Fruit fly (Drosophila melanogaster) whole organism, embryonic: ENCODE measurements around the gene CG43800.

Experiments
- ATbp ChIP-seq: fragments of 200-800 bp; sonication (Bioruptor generic); optimal IDR thresholded peaks from 2 replicates; lab custom pipeline; 2017; ENCODE audit warnings: missing biosample characterization, mild to moderate bottlenecking, missing genetic modification characterization, missing genetic modification reagents
- Awh ChIP-seq: fragments of 200-800 bp; sonication (Bioruptor generic); IDR thresholded peaks from 2 replicates; pipeline ENCODE4, ENCODE4 v1.3.6; 2022; ENCODE audit warnings: missing biosample characterization, missing genetic modification characterization
- CG1024 ChIP-seq: fragments of 200-800 bp; sonication (Bioruptor generic); IDR thresholded peaks from 2 replicates; pipeline ENCODE4 v1.3.6; 2022; ENCODE audit warnings: missing biosample characterization, missing genetic modification characterization
- CG10366 ChIP-seq: fragments of 200-800 bp; sonication (Bioruptor generic); IDR thresholded peaks from 2 replicates; pipeline ENCODE4 v1.3.6; 2022; ENCODE audit warnings: missing biosample characterization, missing genetic modification characterization
- CG10462 ChIP-seq: fragments of 200-800 bp; sonication (Bioruptor generic); optimal IDR thresholded peaks from 2 replicates; lab custom pipeline; 2016; ENCODE audit warnings: missing biosample characterization, missing genetic modification characterization
- CG10959 ChIP-seq: fragments of 200-800 bp; sonication (Bioruptor generic); IDR thresholded peaks from 2 replicates; pipeline ENCODE4 v1.3.6; 2022; ENCODE audit warnings: missing biosample characterization, missing genetic modification characterization
- CG11504 ChIP-seq: fragments of 200-800 bp; sonication (Bioruptor generic); optimal IDR thresholded peaks from 3 replicates; lab custom pipeline; 2019; ENCODE audit warnings: missing biosample characterization, mild to moderate bottlenecking, missing genetic modification characterization, moderate library complexity
- CG12744 ChIP-seq: fragments of 200-800 bp; sonication (Bioruptor generic); optimal IDR thresholded peaks from 2 replicates; lab custom pipeline; 2016; ENCODE audit warnings: missing biosample characterization, missing genetic modification characterization
- CG13894 ChIP-seq: fragments of 200-800 bp; sonication (Bioruptor generic); optimal IDR thresholded peaks from 3 replicates; lab custom pipeline; 2018; ENCODE audit warnings: missing biosample characterization, mild to moderate bottlenecking, missing genetic modification characterization, moderate library complexity
- CG14710 ChIP-seq: fragments of 200-800 bp; sonication (Bioruptor generic); optimal IDR thresholded peaks from 3 replicates; lab custom pipeline; 2019; ENCODE audit warnings: missing biosample characterization, mild to moderate bottlenecking, missing genetic modification characterization, moderate library complexity
- CG15601 ChIP-seq: fragments of 200-800 bp; sonication (Bioruptor generic); optimal IDR thresholded peaks from 3 replicates; lab custom pipeline; 2019; ENCODE audit warnings: missing biosample characterization, mild to moderate bottlenecking, missing genetic modification characterization, moderate library complexity
- CG1602 ChIP-seq: fragments of 200-800 bp; sonication (Bioruptor generic); optimal IDR thresholded peaks from 3 replicates; lab custom pipeline; 2016; ENCODE audit warnings: missing biosample characterization, missing genetic modification characterization
- CG17829 ChIP-seq: fragments of 200-800 bp; optimal IDR thresholded peaks from 2 replicates; lab custom pipeline; 2019; ENCODE audit warnings: missing biosample characterization, mild to moderate bottlenecking, missing genetic modification characterization, moderate library complexity
- CG18476 ChIP-seq: fragments of 200-800 bp; sonication (Bioruptor generic); optimal IDR thresholded peaks from 2 replicates; lab custom pipeline; 2016; ENCODE audit warnings: missing biosample characterization, mild to moderate bottlenecking, missing genetic modification characterization
- CG2199 ChIP-seq: fragments of 200-800 bp; sonication (Bioruptor generic); IDR thresholded peaks from 3 replicates; pipeline ENCODE4 v1.3.6; 2022; ENCODE audit warnings: missing biosample characterization, missing genetic modification characterization
- CG32532 ChIP-seq: fragments of 200-800 bp; sonication (Bioruptor generic); IDR thresholded peaks from 2 replicates; pipeline ENCODE4 v1.3.6; 2022; ENCODE audit warnings: missing biosample characterization, missing genetic modification characterization
- CG4820 ChIP-seq: fragments of 200-800 bp; sonication (Bioruptor generic); optimal IDR thresholded peaks from 3 replicates; lab custom pipeline; 2016; ENCODE audit warnings: missing biosample characterization, missing genetic modification characterization
- CG7372 ChIP-seq: fragments of 200-800 bp; sonication (Bioruptor generic); IDR thresholded peaks from 2 replicates; pipeline ENCODE4 v1.3.6; 2022; ENCODE audit warnings: missing biosample characterization, missing genetic modification characterization
- CG7556 ChIP-seq: fragments of 200-800 bp; sonication (Bioruptor generic); optimal IDR thresholded peaks from 2 replicates; lab custom pipeline; 2017; ENCODE audit warnings: missing biosample characterization, mild to moderate bottlenecking, missing genetic modification characterization
- Dek ChIP-seq: fragments of 200-800 bp; sonication (Bioruptor generic); optimal IDR thresholded peaks from 3 replicates; lab custom pipeline; 2019; ENCODE audit warnings: missing biosample characterization, mild to moderate bottlenecking, missing genetic modification characterization, moderate library complexity
- Dp ChIP-seq: fragments of 200-800 bp; sonication (Bioruptor generic); optimal IDR thresholded peaks from 2 replicates; lab custom pipeline; 2018; ENCODE audit warnings: missing biosample characterization, mild to moderate bottlenecking, missing genetic modification characterization, moderate library complexity
- Drgx ChIP-seq: fragments of 200-800 bp; sonication (Bioruptor generic); IDR thresholded peaks from 2 replicates; pipeline ENCODE4 v1.3.6; 2022; ENCODE audit warnings: missing biosample characterization, missing genetic modification characterization
- Gsc ChIP-seq: fragments of 200-800 bp; sonication (Bioruptor generic); IDR thresholded peaks from 2 replicates; pipeline ENCODE4 v1.3.6; 2022; ENCODE audit warnings: missing biosample characterization, missing genetic modification characterization
- HLH4C ChIP-seq: fragments of 200-800 bp; sonication (Bioruptor generic); IDR thresholded peaks from 3 replicates; pipeline ENCODE4 v1.3.6; 2022; ENCODE audit warnings: missing biosample characterization, missing genetic modification characterization; ENCODE audit not compliant: partially characterized antibody
- HmgD ChIP-seq: fragments of 200-800 bp; sonication (Bioruptor generic); optimal IDR thresholded peaks from 3 replicates; lab custom pipeline; 2016; ENCODE audit warnings: missing biosample characterization, missing genetic modification characterization
- Hr39 ChIP-seq: fragments of >200 bp; optimal IDR thresholded peaks from 2 replicates; lab custom pipeline; 2017
- Med ChIP-seq: fragments of 200-800 bp; sonication (Bioruptor generic); peaks from one replicate; lab custom pipeline; 2016; ENCODE audit warnings: missing biosample characterization, missing genetic modification characterization, mild to moderate bottlenecking, inconsistent platforms, moderate library complexity
- NFAT ChIP-seq: fragments of 200-800 bp; sonication (Bioruptor generic); IDR thresholded peaks from 2 replicates; pipeline ENCODE4 v1.3.6; 2022; ENCODE audit warnings: missing biosample characterization, missing genetic modification characterization
- Nf-YB ChIP-seq: fragments of 200-800 bp; sonication (Bioruptor generic); optimal IDR thresholded peaks from 3 replicates; lab custom pipeline; 2019; ENCODE audit warnings: missing biosample characterization, mild to moderate bottlenecking, missing genetic modification characterization, moderate library complexity
- Opbp ChIP-seq: fragments of 200-800 bp; sonication (Bioruptor generic); IDR thresholded peaks from 3 replicates; pipeline ENCODE4 v1.3.6; 2022; ENCODE audit warnings: missing biosample characterization, missing genetic modification characterization; ENCODE audit not compliant: partially characterized antibody
- Sin3A ChIP-seq: fragments of >200 bp; optimal IDR thresholded peaks from 2 replicates; lab custom pipeline; 2018
- YL-1 ChIP-seq: fragments of 200-800 bp; sonication (Bioruptor generic); optimal IDR thresholded peaks from 3 replicates; lab custom pipeline; 2017; ENCODE audit warnings: missing biosample characterization, mild to moderate bottlenecking, missing genetic modification characterization
- al ChIP-seq: fragments of 200-800 bp; sonication (Bioruptor generic); IDR thresholded peaks from 2 replicates; pipeline ENCODE4 v1.3.6; 2022; ENCODE audit warnings: missing biosample characterization, missing genetic modification characterization
- bsh ChIP-seq, 2 experiments: fragments of 200-800 bp; sonication (Bioruptor generic); optimal IDR thresholded peaks; 2 replicates each; lab custom pipeline; 2017 to 2018; ENCODE audit warnings: mild to moderate bottlenecking in 2 of 2, missing biosample characterization in 2 of 2, missing genetic modification characterization in 2 of 2, moderate library complexity in 1 of 2
- chif ChIP-seq, 2 experiments: fragments of 200-800 bp; sonication (Bioruptor generic); optimal IDR thresholded peaks; 3 replicates each; lab custom pipeline; 2016; ENCODE audit warnings: missing biosample characterization in 2 of 2, missing genetic modification characterization in 2 of 2
- exex ChIP-seq: fragments of 200-800 bp; sonication (Bioruptor generic); optimal IDR thresholded peaks from 4 replicates; lab custom pipeline; 2018; ENCODE audit warnings: missing biosample characterization, mild to moderate bottlenecking, missing genetic modification characterization, moderate library complexity
- fru ChIP-seq: fragments of >200 bp; optimal IDR thresholded peaks from 2 replicates; lab custom pipeline; 2017
- fu2 ChIP-seq: fragments of 200-800 bp; sonication (Bioruptor generic); optimal IDR thresholded peaks from 2 replicates; lab custom pipeline; 2016; ENCODE audit warnings: missing biosample characterization, missing genetic modification characterization
- gcm2 ChIP-seq: fragments of 200-800 bp; sonication (Bioruptor generic); optimal IDR thresholded peaks from 2 replicates; lab custom pipeline; 2016; ENCODE audit warnings: missing biosample characterization, missing genetic modification characterization
- gem ChIP-seq: fragments of 200-800 bp; sonication (Bioruptor generic); optimal IDR thresholded peaks from 2 replicates; lab custom pipeline; 2019; ENCODE audit warnings: missing biosample characterization, mild to moderate bottlenecking, missing genetic modification characterization, moderate library complexity
- gro ChIP-seq: fragments of 200-800 bp; sonication (Bioruptor generic); optimal IDR thresholded peaks from 2 replicates; lab custom pipeline; 2016; ENCODE audit warnings: missing biosample characterization, missing genetic modification characterization
- hkb ChIP-seq, 2 experiments: fragments of 200-800 bp in 1 of 2; fragments of >200 bp in 1 of 2; sonication (Bioruptor generic) in 1 of 2; IDR thresholded peaks in 1 of 2; optimal IDR thresholded peaks in 1 of 2; 2 replicates each; pipeline versions ENCODE4 v1.3.6 to Lab custom; 2017 to 2022; ENCODE audit warnings: missing biosample characterization in 1 of 2, missing genetic modification characterization in 1 of 2
- kay ChIP-seq: fragments of 200-800 bp; sonication (Bioruptor generic); optimal IDR thresholded peaks from 2 replicates; lab custom pipeline; 2016; ENCODE audit warnings: missing biosample characterization, missing genetic modification characterization
- nerfin-2 ChIP-seq: fragments of 200-800 bp; sonication (Bioruptor generic); IDR thresholded peaks from 2 replicates; pipeline ENCODE4 v1.3.6; 2022; ENCODE audit warnings: missing biosample characterization, missing genetic modification characterization; ENCODE audit not compliant: partially characterized antibody
- nmo ChIP-seq: fragments of 200-800 bp; sonication (Bioruptor generic); optimal IDR thresholded peaks from 2 replicates; lab custom pipeline; 2018; ENCODE audit warnings: missing biosample characterization, mild to moderate bottlenecking, missing genetic modification characterization, moderate library complexity
- schlank ChIP-seq: fragments of 200-800 bp; sonication (Bioruptor generic); optimal IDR thresholded peaks from 2 replicates; lab custom pipeline; 2018; ENCODE audit warnings: missing biosample characterization, mild to moderate bottlenecking, missing genetic modification characterization
- sd ChIP-seq: fragments of 200-800 bp; sonication (Bioruptor generic); optimal IDR thresholded peaks from 3 replicates; lab custom pipeline; 2018; ENCODE audit warnings: missing biosample characterization, mild to moderate bottlenecking, missing genetic modification characterization, moderate library complexity
- slbo ChIP-seq: fragments of 200-800 bp; sonication (Bioruptor generic); IDR thresholded peaks from 2 replicates; pipeline ENCODE4 v1.3.6; 2022; ENCODE audit warnings: missing biosample characterization, missing genetic modification characterization
- tll ChIP-seq, 2 experiments: fragments of 200-800 bp in 1 of 2; fragments of >200 bp in 1 of 2; sonication (Bioruptor generic) in 1 of 2; optimal IDR thresholded peaks; 2 replicates each; lab custom pipeline; 2017 to 2019; ENCODE audit warnings: missing biosample characterization in 2 of 2, missing genetic modification characterization in 2 of 2, mild to moderate bottlenecking in 1 of 2, moderate library complexity in 1 of 2
- trem ChIP-seq: fragments of 200-800 bp; optimal IDR thresholded peaks from 3 replicates; lab custom pipeline; 2019; ENCODE audit warnings: missing biosample characterization, mild to moderate bottlenecking, missing genetic modification characterization, moderate library complexity
- trh ChIP-seq: fragments of 200-800 bp; sonication (Bioruptor generic); optimal IDR thresholded peaks from 2 replicates; lab custom pipeline; 2016; ENCODE audit warnings: missing biosample characterization, missing genetic modification characterization
- ttk ChIP-seq: fragments of 200-800 bp; sonication (Bioruptor generic); IDR thresholded peaks from 2 replicates; pipeline ENCODE4 v2.1.2; 2022; ENCODE audit warnings: missing biosample characterization, missing genetic modification characterization

The CG43800 gene

DNA sequence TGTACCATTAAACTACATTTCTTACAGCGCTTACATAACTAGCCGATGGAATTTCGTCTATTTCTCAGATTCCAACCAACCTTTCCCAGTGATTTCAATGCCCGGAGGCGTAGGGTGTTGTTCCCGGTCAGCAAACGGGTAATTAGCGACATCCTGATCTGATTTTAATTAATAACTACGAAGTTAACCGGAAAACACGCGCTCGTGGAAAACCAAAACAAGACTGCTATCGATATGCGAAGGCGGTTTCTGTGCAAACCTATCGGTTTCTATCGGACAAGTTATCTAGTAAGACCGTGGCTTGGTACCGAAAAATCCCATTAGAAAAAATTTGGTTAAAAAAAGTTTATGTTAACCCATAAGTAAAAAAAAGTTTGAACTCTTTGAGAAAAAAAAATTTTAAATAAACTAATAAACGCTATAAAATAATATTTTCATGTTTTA lies 9.8 kb downstream of the CG43800 start, which contains the start of gene mEFG1 (continued):
- TF ChIP-seq fu2 (GFP tag; lab: Kevin White, UChicago) (no peak), NFAT (no peak), exex (no peak), bsh (GFP tag; optimal IDR thresholded peaks at IDR 0.05; lab: Kevin White, UChicago) (no peak), Nf-YB (GFP tag; lab: Kevin White, UChicago) (no peak), hkb (optimal IDR thresholded peaks at IDR 0.05; lab: Kevin White, UChicago) (no peak), hkb (GFP tag; IDR thresholded peaks at IDR 0.05; lab: Robert Waterston, UW) (no peak), al (GFP tag; lab: Robert Waterston, UW) (no peak), chif (GFP tag; optimal IDR thresholded peaks at IDR 0.05; lab: Kevin White, UChicago) (no peak), Dek (tag; lab: Kevin White, UChicago) (peak; percentile 25), CG14710 (tag; lab: Kevin White, UChicago) (peak; percentile 28), CG18476 (GFP tag; lab: Kevin White, UChicago) (no peak), schlank (no peak), CG7372 (no peak), Dp (GFP tag; lab: Kevin White, UChicago) (peak; percentile 70), CG4820 (GFP tag; lab: Kevin White, UChicago) (no peak), CG10366 (GFP tag; lab: Robert Waterston, UW) (no peak), kay (GFP tag; lab: Kevin White, UChicago) (no peak), fru (lab: Kevin White, UChicago) (no peak), tll (GFP tag; optimal IDR thresholded peaks at IDR 0.05; lab: Kevin White, UChicago) (no peak), CG15601 (peak; percentile 1), slbo (GFP tag; lab: Robert Waterston, UW) (0 out of 2 replicates have a peak, but pooled peaks have one; percentile 28), Opbp (GFP tag; lab: Robert Waterston, UW) (peak; percentile 84), gem (tag; lab: Kevin White, UChicago) (no peak), Drgx (GFP tag; lab: Robert Waterston, UW) (no peak), CG7556 (GFP tag; lab: Kevin White, UChicago) (no peak), YL-1 (GFP tag; lab: Kevin White, UChicago) (peak; percentile 41), HmgD (GFP tag; lab: Kevin White, UChicago) (no peak), nmo (GFP tag; lab: Kevin White, UChicago) (no peak), CG1024 (no peak), ATbp (GFP tag; lab: Kevin White, UChicago) (no peak), CG13894 (tag; lab: Kevin White, UChicago) (peak; percentile 29), trh (no peak), gro (GFP tag; lab: Kevin White, UChicago) (no peak), CG12744 (GFP tag; lab: Kevin White, UChicago) (no peak), CG1602 (GFP tag; lab: Kevin White, UChicago) (no peak), CG10959 (no peak), Gsc (GFP tag; lab: Robert Waterston, UW) (no peak), CG17829 (peak; percentile 26), Awh (GFP tag; lab: Robert Waterston, UW) (no peak), CG2199 (GFP tag; lab: Robert Waterston, UW) (no peak), gcm2 (GFP tag; lab: Kevin White, UChicago) (no peak), Sin3A (lab: Kevin White, UChicago) (peak; percentile 12), HLH4C (GFP tag; lab: Robert Waterston, UW) (peak; percentile 84), nerfin-2 (GFP tag; lab: Robert Waterston, UW) (peak; percentile 55; the same call in 1 of the 2 replicates), sd (no peak), CG32532 (GFP tag; lab: Robert Waterston, UW) (peak; percentile 36; the same call in 1 of the 2 replicates), trem (peak; percentile 25), Med (GFP tag; lab: Kevin White, UChicago) (no peak), Hr39 (lab: Kevin White, UChicago) (no peak), ttk (GFP tag; lab: Robert Waterston, UW) (no peak), CG10462 (GFP tag; lab: Kevin White, UChicago) (no peak), CG11504 (tag; lab: Kevin White, UChicago) (peak; percentile 53)
